Fruit fly (Drosophila melanogaster) whole organism, embryonic: ENCODE measurements around the gene CG3632.

Experiments
- ATbp ChIP-seq: fragments of 200-800 bp; sonication (Bioruptor generic); optimal IDR thresholded peaks from 2 replicates; lab custom pipeline; 2017; ENCODE audit warnings: missing biosample characterization, mild to moderate bottlenecking, missing genetic modification characterization, missing genetic modification reagents
- Antp ChIP-seq: fragments of 200-800 bp; sonication (Bioruptor generic); optimal IDR thresholded peaks from 3 replicates; lab custom pipeline; 2016; ENCODE audit warnings: missing biosample characterization, missing genetic modification characterization
- Bteb2 ChIP-seq: fragments of 200-800 bp; sonication (Bioruptor generic); optimal IDR thresholded peaks from 2 replicates; lab custom pipeline; 2016; ENCODE audit warnings: missing biosample characterization, missing genetic modification characterization
- CG10366 ChIP-seq: fragments of 200-800 bp; sonication (Bioruptor generic); IDR thresholded peaks from 2 replicates; pipeline ENCODE4 v1.3.6; 2022; ENCODE audit warnings: missing biosample characterization, missing genetic modification characterization
- CG10543 ChIP-seq: fragments of 200-800 bp; sonication (Bioruptor generic); optimal IDR thresholded peaks from 3 replicates; lab custom pipeline; 2017; ENCODE audit warnings: missing biosample characterization, mild to moderate bottlenecking, missing genetic modification characterization, moderate library complexity
- CG14860 ChIP-seq: fragments of 200-800 bp; sonication (Bioruptor generic); IDR thresholded peaks from 3 replicates; pipeline ENCODE4 v1.3.6; 2022; ENCODE audit warnings: missing biosample characterization, missing genetic modification characterization; ENCODE audit not compliant: partially characterized antibody
- CG15011 ChIP-seq: fragments of 200-800 bp; sonication (Bioruptor generic); optimal IDR thresholded peaks from 3 replicates; lab custom pipeline; 2018; ENCODE audit warnings: missing biosample characterization, mild to moderate bottlenecking, missing genetic modification characterization
- CG15073 ChIP-seq: fragments of 200-800 bp; sonication (Bioruptor generic); optimal IDR thresholded peaks from 2 replicates; lab custom pipeline; 2016; ENCODE audit warnings: missing biosample characterization, missing genetic modification characterization
- CG1647 ChIP-seq: fragments of 200-800 bp; sonication (Bioruptor generic); optimal IDR thresholded peaks from 3 replicates; lab custom pipeline; 2016; ENCODE audit warnings: missing biosample characterization, missing genetic modification characterization
- CG17186 ChIP-seq: fragments of 200-800 bp; sonication (Bioruptor generic); optimal IDR thresholded peaks from 3 replicates; lab custom pipeline; 2017; ENCODE audit warnings: missing biosample characterization, missing genetic modification reagents, missing genetic modification characterization
- CG2202 ChIP-seq: fragments of 200-800 bp; sonication (Bioruptor generic); optimal IDR thresholded peaks from 2 replicates; lab custom pipeline; 2018; ENCODE audit warnings: missing biosample characterization, mild to moderate bottlenecking, missing genetic modification characterization
- CG2712 ChIP-seq: fragments of 200-800 bp; optimal IDR thresholded peaks from 3 replicates; lab custom pipeline; 2019; ENCODE audit warnings: missing biosample characterization, mild to moderate bottlenecking, missing genetic modification characterization, moderate library complexity
- CG2889 ChIP-seq: fragments of 200-800 bp; sonication (Bioruptor generic); IDR thresholded peaks from 3 replicates; pipeline ENCODE4 v1.3.6; 2022; ENCODE audit warnings: missing biosample characterization, missing genetic modification characterization
- CG3065 ChIP-seq: fragments of 200-800 bp; sonication (Bioruptor generic); optimal IDR thresholded peaks from 2 replicates; lab custom pipeline; 2016; ENCODE audit warnings: missing biosample characterization, missing genetic modification characterization
- CG32532 ChIP-seq: fragments of 200-800 bp; sonication (Bioruptor generic); IDR thresholded peaks from 2 replicates; pipeline ENCODE4 v1.3.6; 2022; ENCODE audit warnings: missing biosample characterization, missing genetic modification characterization
- CG43689 ChIP-seq: fragments of 200-800 bp; sonication (Bioruptor generic); IDR thresholded peaks from 2 replicates; pipeline ENCODE4 v1.3.6; 2022; ENCODE audit warnings: missing biosample characterization, missing genetic modification characterization
- CG4424 ChIP-seq: fragments of 200-800 bp; sonication (Bioruptor generic); optimal IDR thresholded peaks from 3 replicates; lab custom pipeline; 2016; ENCODE audit warnings: missing biosample characterization, missing genetic modification characterization
- CG4707 ChIP-seq: fragments of 200-800 bp; sonication (Bioruptor generic); optimal IDR thresholded peaks from 2 replicates; lab custom pipeline; 2018; ENCODE audit warnings: missing biosample characterization, mild to moderate bottlenecking, missing genetic modification characterization, moderate library complexity
- CG6272 ChIP-seq: fragments of 200-800 bp; sonication (Bioruptor generic); IDR thresholded peaks from 2 replicates; pipeline ENCODE4 v1.3.6; 2022; ENCODE audit warnings: missing biosample characterization, missing genetic modification characterization
- CG6765 ChIP-seq: fragments of 200-800 bp; sonication (Bioruptor generic); optimal IDR thresholded peaks from 3 replicates; lab custom pipeline; 2017; ENCODE audit warnings: missing biosample characterization, mild to moderate bottlenecking, missing genetic modification characterization
- CG7928 ChIP-seq: fragments of 200-800 bp; sonication (Bioruptor generic); optimal IDR thresholded peaks from 2 replicates; lab custom pipeline; 2017; ENCODE audit warnings: missing biosample characterization, mild to moderate bottlenecking, missing genetic modification characterization
- CG7987 ChIP-seq: fragments of 200-800 bp; sonication (Bioruptor generic); optimal IDR thresholded peaks from 2 replicates; lab custom pipeline; 2018; ENCODE audit warnings: missing biosample characterization, mild to moderate bottlenecking, missing genetic modification characterization, moderate library complexity
- CG8478 ChIP-seq: fragments of >200 bp; optimal IDR thresholded peaks from 2 replicates; lab custom pipeline; 2018
- CoRest ChIP-seq: fragments of 200-800 bp; sonication (Bioruptor generic); optimal IDR thresholded peaks from 3 replicates; lab custom pipeline; 2018; ENCODE audit warnings: missing biosample characterization, mild to moderate bottlenecking, missing genetic modification characterization, moderate library complexity
- E2f1 ChIP-seq: fragments of 200-800 bp; sonication (Bioruptor generic); IDR thresholded peaks from 2 replicates; pipeline ENCODE4 v1.3.6; 2022; ENCODE audit warnings: missing biosample characterization, missing genetic modification characterization
- GATAe ChIP-seq: fragments of 200-800 bp; sonication (Bioruptor generic); conservative IDR thresholded peaks from 2 replicates; pipeline ENCODE4 v1.3.6; 2022; ENCODE audit warnings: missing biosample characterization, missing genetic modification characterization
- HmgZ ChIP-seq: fragments of 200-800 bp; sonication (Bioruptor generic); optimal IDR thresholded peaks from 2 replicates; lab custom pipeline; 2018; ENCODE audit warnings: missing biosample characterization, mild to moderate bottlenecking, missing genetic modification characterization
- Hr78 ChIP-seq, 2 experiments: fragments of 200-800 bp in 1 of 2; fragments of >200 bp in 1 of 2; sonication (Bioruptor generic) in 1 of 2; optimal IDR thresholded peaks; 2 replicates each; lab custom pipeline; 2017 to 2019; ENCODE audit warnings: missing biosample characterization in 2 of 2, missing genetic modification characterization in 2 of 2, mild to moderate bottlenecking in 1 of 2, moderate library complexity in 1 of 2
- MTF-1 ChIP-seq: fragments of 200-800 bp; sonication (Bioruptor generic); optimal IDR thresholded peaks from 2 replicates; lab custom pipeline; 2018; ENCODE audit warnings: missing biosample characterization, mild to moderate bottlenecking, missing genetic modification characterization, borderline replicate concordance
- Mes4 ChIP-seq: fragments of 200-800 bp; sonication (Bioruptor generic); optimal IDR thresholded peaks from 2 replicates; lab custom pipeline; 2016; ENCODE audit warnings: missing biosample characterization, missing genetic modification characterization
- Sin3A ChIP-seq: fragments of >200 bp; optimal IDR thresholded peaks from 2 replicates; lab custom pipeline; 2018
- Sox102F ChIP-seq: fragments of 200-800 bp; sonication (Bioruptor generic); optimal IDR thresholded peaks from 2 replicates; lab custom pipeline; 2018; ENCODE audit warnings: missing biosample characterization, mild to moderate bottlenecking, missing genetic modification characterization, moderate library complexity
- ab ChIP-seq: fragments of 200-800 bp; sonication (Bioruptor generic); optimal IDR thresholded peaks from 2 replicates; lab custom pipeline; 2016; ENCODE audit warnings: missing biosample characterization, missing genetic modification characterization
- aop ChIP-seq: fragments of 200-800 bp; sonication (Bioruptor generic); IDR thresholded peaks from 2 replicates; pipeline ENCODE4 v1.3.6; 2022; ENCODE audit warnings: missing biosample characterization, missing genetic modification characterization
- ash1 ChIP-seq: fragments of 200-800 bp; sonication (Bioruptor generic); optimal IDR thresholded peaks from 2 replicates; lab custom pipeline; 2018; ENCODE audit warnings: missing biosample characterization, mild to moderate bottlenecking, missing genetic modification characterization
- cwo ChIP-seq: fragments of 200-800 bp; sonication (Bioruptor generic); optimal IDR thresholded peaks from 3 replicates; lab custom pipeline; 2017; ENCODE audit warnings: missing biosample characterization, missing genetic modification characterization, mild to moderate bottlenecking, moderate library complexity, missing genetic modification reagents
- dmrt99B ChIP-seq: fragments of 200-800 bp; sonication (Bioruptor generic); optimal IDR thresholded peaks from 2 replicates; lab custom pipeline; 2018; ENCODE audit warnings: missing biosample characterization, mild to moderate bottlenecking, missing genetic modification characterization, moderate library complexity
- exex ChIP-seq: fragments of 200-800 bp; sonication (Bioruptor generic); optimal IDR thresholded peaks from 4 replicates; lab custom pipeline; 2018; ENCODE audit warnings: missing biosample characterization, mild to moderate bottlenecking, missing genetic modification characterization, moderate library complexity
- gt ChIP-seq: fragments of 200-800 bp; sonication (Bioruptor generic); IDR thresholded peaks from 2 replicates; pipeline ENCODE4 v1.3.6; 2022; ENCODE audit warnings: missing biosample characterization, missing genetic modification characterization
- jigr1 ChIP-seq: fragments of 200-800 bp; sonication (Bioruptor generic); IDR thresholded peaks from 3 replicates; pipeline ENCODE4 v1.3.6; 2022; ENCODE audit warnings: missing biosample characterization, missing genetic modification characterization
- jing ChIP-seq: fragments of 200-800 bp; sonication (Bioruptor generic); optimal IDR thresholded peaks from 2 replicates; lab custom pipeline; 2018; ENCODE audit warnings: missing biosample characterization, mild to moderate bottlenecking, missing genetic modification characterization
- mirr ChIP-seq: fragments of 200-800 bp; sonication (Bioruptor generic); optimal IDR thresholded peaks from 3 replicates; lab custom pipeline; 2018; ENCODE audit warnings: missing biosample characterization, mild to moderate bottlenecking, missing genetic modification characterization
- p53 ChIP-seq: fragments of 200-800 bp; sonication (Bioruptor generic); optimal IDR thresholded peaks from 2 replicates; lab custom pipeline; 2016; ENCODE audit warnings: missing biosample characterization, missing genetic modification characterization
- ro ChIP-seq: fragments of 200-800 bp; sonication (Bioruptor generic); IDR thresholded peaks from 2 replicates; pipeline ENCODE4 v1.3.6; 2022; ENCODE audit warnings: missing biosample characterization, missing genetic modification characterization
- salm ChIP-seq: fragments of 200-800 bp; sonication (Bioruptor generic); optimal IDR thresholded peaks from 2 replicates; lab custom pipeline; 2018; ENCODE audit warnings: missing biosample characterization, mild to moderate bottlenecking, missing genetic modification characterization
- sc ChIP-seq, 3 experiments: fragments of >200 bp in 2 of 3; fragments of 200-800 bp in 1 of 3; sonication (Bioruptor generic) in 1 of 3; optimal IDR thresholded peaks; 2 replicates in 2 of 3; 3 replicates in 1 of 3; lab custom pipeline; 2017; ENCODE audit warnings: mild to moderate bottlenecking in 1 of 3, missing biosample characterization in 1 of 3, missing genetic modification characterization in 1 of 3, missing genetic modification reagents in 1 of 3
- scrt ChIP-seq: fragments of 200-800 bp; sonication (Bioruptor generic); optimal IDR thresholded peaks from 2 replicates; lab custom pipeline; 2018; ENCODE audit warnings: missing biosample characterization, mild to moderate bottlenecking, missing genetic modification characterization, moderate library complexity
- slbo ChIP-seq: fragments of 200-800 bp; sonication (Bioruptor generic); IDR thresholded peaks from 2 replicates; pipeline ENCODE4 v1.3.6; 2022; ENCODE audit warnings: missing biosample characterization, missing genetic modification characterization
- sug ChIP-seq: fragments of 200-800 bp; optimal IDR thresholded peaks from 2 replicates; lab custom pipeline; 2019; ENCODE audit warnings: missing biosample characterization, mild to moderate bottlenecking, missing genetic modification characterization, moderate library complexity
- wdn ChIP-seq: fragments of 200-800 bp; sonication (Bioruptor generic); IDR thresholded peaks from 2 replicates; pipeline ENCODE4 v1.3.6; 2022; ENCODE audit warnings: missing biosample characterization, missing genetic modification characterization
- zfh1 ChIP-seq: fragments of 200-800 bp; sonication (Bioruptor generic); IDR thresholded peaks from 3 replicates; pipeline ENCODE4 v1.3.6; 2022; ENCODE audit warnings: missing biosample characterization, missing genetic modification characterization

Gene CG3632

DNA sequence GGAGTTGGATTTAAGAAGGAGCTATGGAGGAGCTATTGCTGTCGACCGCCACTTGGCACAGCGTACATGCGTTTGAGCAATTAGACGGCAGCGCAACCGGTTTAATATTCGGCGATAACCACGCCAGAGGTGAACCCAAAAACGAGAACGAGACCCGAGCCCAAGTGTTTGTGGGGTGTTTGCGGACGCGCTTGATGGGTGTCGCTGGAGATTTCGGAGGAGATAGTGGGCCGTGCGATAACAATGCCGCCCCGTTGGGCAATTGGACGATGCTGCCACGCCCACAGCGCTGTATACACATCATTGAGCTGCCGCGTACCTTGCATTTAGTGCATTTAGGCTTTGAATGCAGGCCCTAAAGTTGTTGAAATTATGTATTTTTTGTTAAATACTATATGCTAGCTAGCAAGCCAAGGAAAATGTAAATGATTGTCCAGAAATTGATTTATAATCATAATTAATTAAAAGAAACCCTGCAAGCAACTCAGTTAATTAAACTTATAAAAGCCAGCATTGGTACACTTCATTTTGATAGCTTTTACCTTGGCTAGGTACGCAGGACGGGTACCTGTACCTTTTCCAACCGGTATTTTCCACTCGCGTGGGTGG lies 11.9 kb downstream of the CG3632 start, which contains the start of gene Had1 (continued):
- no peak for TF ChIP-seq CG1647
- no peak for TF ChIP-seq CG4424 (GFP tag; lab: Kevin White, UChicago)
- TF ChIP-seq CG2889 (GFP tag; lab: Robert Waterston, UW) = no peak
- no peak for TF ChIP-seq jigr1 (GFP tag; lab: Robert Waterston, UW)
- no peak for TF ChIP-seq CG43689 (GFP tag; lab: Robert Waterston, UW)
- TF ChIP-seq Hr78 (GFP tag; optimal IDR thresholded peaks at IDR 0.05; lab: Kevin White, UChicago) = peak in 1 of 2 experiments; percentile 75
- no peak for TF ChIP-seq CG8478 (lab: Kevin White, UChicago)
- TF ChIP-seq aop (GFP tag; lab: Robert Waterston, UW) = no peak
- no peak for TF ChIP-seq CG2202 (tag; lab: Kevin White, UChicago)
- TF ChIP-seq p53 (GFP tag; lab: Kevin White, UChicago) = no peak
- TF ChIP-seq CG14860 = no peak
- no peak for TF ChIP-seq gt (GFP tag; lab: Robert Waterston, UW)
- no peak for TF ChIP-seq salm (tag; lab: Kevin White, UChicago)
- TF ChIP-seq CG15073 = no peak
- no peak for TF ChIP-seq scrt (GFP tag; lab: Kevin White, UChicago)
- TF ChIP-seq CG10543 = peak; percentile 71
- TF ChIP-seq jing (GFP tag; lab: Kevin White, UChicago) = no peak
- TF ChIP-seq GATAe (GFP tag; lab: Robert Waterston, UW) = no peak; the same call in 1 of the 2 replicates
- no peak for TF ChIP-seq Antp (GFP tag; lab: Kevin White, UChicago)
- no peak for TF ChIP-seq CG7987
- TF ChIP-seq exex (tag; lab: Kevin White, UChicago) = peak; percentile 77
- no peak for TF ChIP-seq zfh1 (GFP tag; lab: Robert Waterston, UW)
- no peak for TF ChIP-seq CG17186 (GFP tag; lab: Kevin White, UChicago)
- TF ChIP-seq sug (tag; lab: Kevin White, UChicago) = peak; percentile 85
- TF ChIP-seq wdn (GFP tag; lab: Robert Waterston, UW) = no peak
- no peak for TF ChIP-seq CG6765 (GFP tag; lab: Kevin White, UChicago)
- no peak for TF ChIP-seq ATbp (GFP tag; lab: Kevin White, UChicago)
- TF ChIP-seq E2f1 = no peak
- no peak for TF ChIP-seq sc (optimal IDR thresholded peaks at IDR 0.05; lab: Kevin White, UChicago)
- TF ChIP-seq sc (GFP tag; optimal IDR thresholded peaks at IDR 0.05; lab: Kevin White, UChicago) = no peak
- TF ChIP-seq dmrt99B = no peak
- no peak for TF ChIP-seq CG4707 (GFP tag; lab: Kevin White, UChicago)
- TF ChIP-seq CG2712 = no peak
- no peak for TF ChIP-seq Mes4 (GFP tag; lab: Kevin White, UChicago)
- TF ChIP-seq slbo (GFP tag; lab: Robert Waterston, UW) = no peak
- TF ChIP-seq mirr (GFP tag; lab: Kevin White, UChicago) = peak; percentile 25
- no peak for TF ChIP-seq CG32532 (GFP tag; lab: Robert Waterston, UW)
- no peak for TF ChIP-seq ash1 (GFP tag; lab: Kevin White, UChicago)
- no peak for TF ChIP-seq CG6272
- no peak for TF ChIP-seq MTF-1 (GFP tag; lab: Kevin White, UChicago)
- TF ChIP-seq HmgZ (tag; lab: Kevin White, UChicago) = peak; percentile 22
- TF ChIP-seq CoRest = no peak
- no peak for TF ChIP-seq Sin3A
- TF ChIP-seq cwo (GFP tag; lab: Kevin White, UChicago) = peak; percentile 16
- TF ChIP-seq ab (GFP tag; lab: Kevin White, UChicago) = no peak
- TF ChIP-seq CG15011 (GFP tag; lab: Kevin White, UChicago) = no peak
- TF ChIP-seq CG10366 = no peak
- no peak for TF ChIP-seq CG7928 (GFP tag; lab: Kevin White, UChicago)
- peak; percentile 11 for TF ChIP-seq CG3065 (GFP tag; lab: Kevin White, UChicago)
- no peak for TF ChIP-seq Bteb2 (GFP tag; lab: Kevin White, UChicago)
- TF ChIP-seq Sox102F (GFP tag; lab: Kevin White, UChicago) = no peak
- no peak for TF ChIP-seq ro (GFP tag; lab: Robert Waterston, UW)
